Fruit fly (Drosophila melanogaster): ENCODE data around the gene CG18095.
A peak's percentile ranks its signal among the peaks of the same experiment; 100 is the strongest.

DNA sequence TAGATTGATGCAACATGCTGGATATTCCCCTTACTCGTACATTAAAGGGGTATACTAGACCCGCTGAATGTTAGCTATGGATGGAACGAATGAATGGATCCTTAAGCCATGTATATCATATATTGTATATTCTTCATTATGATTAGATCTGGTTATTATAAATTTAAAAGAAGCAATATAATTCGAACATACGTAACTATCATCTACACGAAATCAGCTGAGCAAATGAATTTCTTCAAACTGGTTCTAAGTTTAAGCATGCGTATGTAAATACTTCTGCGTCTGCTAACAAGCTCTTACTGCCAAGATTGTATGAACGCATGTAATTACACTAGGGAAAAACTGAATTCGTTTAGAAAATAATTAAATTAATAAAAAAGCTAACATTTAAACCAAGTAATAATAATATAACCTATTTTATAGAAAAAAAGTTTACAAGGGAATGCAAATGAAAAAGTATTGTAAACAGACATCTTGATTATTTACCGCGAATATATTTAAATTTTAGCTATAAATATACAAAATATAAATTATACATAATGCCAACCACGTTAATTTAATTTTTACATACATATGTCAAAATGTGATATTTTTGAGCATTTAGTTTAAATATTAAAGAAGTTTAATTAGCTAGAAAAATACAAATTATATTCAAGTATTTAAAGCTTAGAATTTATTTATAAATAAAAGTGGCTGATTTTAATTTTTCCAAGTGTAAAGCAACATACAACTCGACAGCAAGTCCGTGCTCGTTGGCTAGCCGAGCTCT, 10.3 kb downstream of the CG18095 start:
- no peak for TF ChIP-seq Abd-B (GFP tag; optimal IDR thresholded peaks at IDR 0.05)
- TF ChIP-seq Sp1 (GFP tag; optimal IDR thresholded peaks at IDR 0.05) = peak; percentile 46
- no peak for TF ChIP-seq Myc (optimal IDR thresholded peaks at IDR 0.05)
- TF ChIP-seq Hr83 (GFP tag; optimal IDR thresholded peaks at IDR 0.05; ENCODE audit: poor library complexity, severe bottlenecking) = peak; percentile 35
- TF ChIP-seq psq (GFP tag; optimal IDR thresholded peaks at IDR 0.05) = peak; percentile 18
- no peak for TF ChIP-seq Jra (GFP tag; optimal IDR thresholded peaks at IDR 0.05)
- peak; percentile 65 for TF ChIP-seq rgr (GFP tag; optimal IDR thresholded peaks at IDR 0.05)

Measured in whole organism, wandering third instar larva.